Worm (Caenorhabditis elegans): ENCODE results near the gene srx-98.
A peak's percentile ranks its signal among the peaks of the same experiment; 100 is the strongest.

srx-98 gene

ce11 chrII:3684487-3685067, 13.7 kb upstream of the srx-98 start:
- TF ChIP-seq cebp-1 (GFP tag; IDR thresholded peaks at IDR 0.05) (peak; percentile 95), cebp-1 (tag; optimal IDR thresholded peaks at IDR 0.05) (peak; percentile 99), zfh-2 (GFP tag; conservative IDR thresholded peaks at IDR 0.05) (no peak), hlh-12 (tag; optimal IDR thresholded peaks at IDR 0.05) (no peak), nfyb-1 (GFP tag; IDR thresholded peaks at IDR 0.05) (0 out of 2 replicates have a peak, but pooled peaks have one; percentile 55), nhr-80 (tag; optimal IDR thresholded peaks at IDR 0.05) (peak; percentile 4), atf-7 (tag; optimal IDR thresholded peaks at IDR 0.05) (peak; percentile 64)

- no peak for TF ChIP-seq C06A6.2 (GFP tag; conservative IDR thresholded peaks at IDR 0.05)
- TF ChIP-seq attf-5 (GFP tag; optimal IDR thresholded peaks at IDR 0.05), result peak; percentile 66
- TF ChIP-seq mcd-1 (GFP tag; IDR thresholded peaks at IDR 0.05), result peak; percentile 66; the same call in 1 of the 2 replicates
- no peak for TF ChIP-seq B0336.3 (GFP tag; IDR thresholded peaks at IDR 0.05)
- TF ChIP-seq lin-54 (GFP tag; optimal IDR thresholded peaks at IDR 0.05), result peak; percentile 80
- TF ChIP-seq nhr-80 (tag; optimal IDR thresholded peaks at IDR 0.05), result peak; percentile 61
- TF ChIP-seq nfyb-1 (GFP tag; IDR thresholded peaks at IDR 0.05), result peak; percentile 71; the same call in 1 of the 2 replicates
- peak; percentile 60 for TF ChIP-seq dpl-1 (GFP tag; optimal IDR thresholded peaks at IDR 0.05)
- TF ChIP-seq lin-35 (GFP tag; optimal IDR thresholded peaks at IDR 0.05), result peak in 1 of 3 experiments; percentile 92
- peak; percentile 18 for TF ChIP-seq F23B12.7 (tag; optimal IDR thresholded peaks at IDR 0.05; ENCODE audit: insufficient read depth)
- TF ChIP-seq efl-1 (GFP tag; optimal IDR thresholded peaks at IDR 0.05), result peak; percentile 33
- 0 out of 2 replicates have a peak, but pooled peaks have one; percentile 44 for TF ChIP-seq dox-1 (GFP tag; IDR thresholded peaks at IDR 0.05)
- no peak for TF ChIP-seq ceh-40 (GFP tag; IDR thresholded peaks at IDR 0.05)
- no peak for TF ChIP-seq snpc-4 (GFP tag; optimal IDR thresholded peaks at IDR 0.05)
- peak in 1 of 4 experiments; percentile 62 for TF ChIP-seq snpc-4 (tag; optimal IDR thresholded peaks at IDR 0.05)
- TF ChIP-seq tbp1 (GFP tag; optimal IDR thresholded peaks at IDR 0.05), result peak; percentile 37
- TF ChIP-seq Y53G8AR.9 (GFP tag; conservative IDR thresholded peaks at IDR 0.05), result 0 out of 2 replicates have a peak, but pooled peaks have one; percentile 31
- TF ChIP-seq ekl-4 (GFP tag; IDR thresholded peaks at IDR 0.05), result no peak
- TF ChIP-seq cebp-2 (GFP tag; IDR thresholded peaks at IDR 0.05), result no peak
- TF ChIP-seq K12H6.12 (tag; optimal IDR thresholded peaks at IDR 0.05), result no peak
Measured at ce11 chrII:3682770-3683234, 11.9 kb upstream of the srx-98 start, which contains the start of gene F19B10.1. Gene F19B10.1, plus strand, starts transcription at chrII:3683184.

ce11 chrII:3681365-3682083, 10.7 kb upstream of the srx-98 start, which contains the start of gene F19B10.10:
Gene F19B10.10, minus strand, starts transcription at chrII:3681415.
- TF ChIP-seq hlh-26 (GFP tag; conservative IDR thresholded peaks at IDR 0.05) (no peak), nhr-27 (tag; optimal IDR thresholded peaks at IDR 0.05) (no peak), F22D6.2 (tag; optimal IDR thresholded peaks at IDR 0.05) (no peak), somi-1 (GFP tag; optimal IDR thresholded peaks at IDR 0.05) (no peak), T07F8.4 (tag; optimal IDR thresholded peaks at IDR 0.05) (no peak), lag-1 (GFP tag; IDR thresholded peaks at IDR 0.05) (no peak), B0019.2 (GFP tag; conservative IDR thresholded peaks at IDR 0.05) (no peak), C17E4.6 (GFP tag; IDR thresholded peaks at IDR 0.05) (no peak), ceh-58 (GFP tag; IDR thresholded peaks at IDR 0.05) (no peak), Y79H2A.3 (GFP tag; conservative IDR thresholded peaks at IDR 0.05) (no peak), gei-17 (GFP tag; optimal IDR thresholded peaks at IDR 0.05) (no peak), snpc-3.4 (tag; optimal IDR thresholded peaks at IDR 0.05) (no peak), Y56A3A.18 (GFP tag; IDR thresholded peaks at IDR 0.05) (no peak), chd-7 (tag; optimal IDR thresholded peaks at IDR 0.05) (no peak), ztf-22 (GFP tag; optimal IDR thresholded peaks at IDR 0.05) (no peak), attf-5 (GFP tag; optimal IDR thresholded peaks at IDR 0.05) (no peak), nfya-1 (tag; optimal IDR thresholded peaks at IDR 0.05; ENCODE audit: borderline replicate concordance, insufficient read depth) (no peak), athp-1 (tag; optimal IDR thresholded peaks at IDR 0.05) (no peak), hrde-1 (tag; optimal IDR thresholded peaks at IDR 0.05; ENCODE audit: borderline replicate concordance) (no peak), F37B4.10 (GFP tag; IDR thresholded peaks at IDR 0.05) (no peak)
